Fruit fly (Drosophila melanogaster): ENCODE data around the gene psidin.

The psidin gene

dm6 chr3R:20035887-20036286 is 14.4 kb downstream of the psidin start, which contains the start of gene Regnase-1 (continued):
- peak; percentile 73 for TF ChIP-seq CG4820 (GFP tag; optimal IDR thresholded peaks at IDR 0.05)
- peak; percentile 98 for TF ChIP-seq CG13287 (GFP tag; IDR thresholded peaks at IDR 0.05; ENCODE audit: partially characterized antibody)
- peak; percentile 78 for TF ChIP-seq Sox102F (GFP tag; optimal IDR thresholded peaks at IDR 0.05)
- peak; percentile 85 for TF ChIP-seq CG7372 (GFP tag; IDR thresholded peaks at IDR 0.05)
- TF ChIP-seq CG13775 (GFP tag; optimal IDR thresholded peaks at IDR 0.05): peak; percentile 95
- TF ChIP-seq cg (GFP tag; optimal IDR thresholded peaks at IDR 0.05): no peak
- peak; percentile 89 for TF ChIP-seq CG6683 (GFP tag; optimal IDR thresholded peaks at IDR 0.05)
- peak; percentile 95 for TF ChIP-seq CG7963 (GFP tag; IDR thresholded peaks at IDR 0.05; ENCODE audit: partially characterized antibody)
- peak; percentile 83 for TF ChIP-seq B-H1 (GFP tag; IDR thresholded peaks at IDR 0.05)
- TF ChIP-seq chif (GFP tag; optimal IDR thresholded peaks at IDR 0.05): peak; percentile 80 to 93
- TF ChIP-seq Myb (GFP tag; optimal IDR thresholded peaks at IDR 0.05): peak; percentile 77
- peak; percentile 92 for TF ChIP-seq CG15011 (GFP tag; optimal IDR thresholded peaks at IDR 0.05)
- TF ChIP-seq grn (GFP tag; optimal IDR thresholded peaks at IDR 0.05): peak; percentile 77
- TF ChIP-seq Ssrp (tag; optimal IDR thresholded peaks at IDR 0.05): peak; percentile 65
- peak; percentile 84; the same call in 1 of the 2 replicates for TF ChIP-seq CG11085 (GFP tag; IDR thresholded peaks at IDR 0.05)
- no peak for TF ChIP-seq Tbp (GFP tag; optimal IDR thresholded peaks at IDR 0.05)
- TF ChIP-seq ewg (GFP tag; optimal IDR thresholded peaks at IDR 0.05): peak; percentile 82
- TF ChIP-seq Ada2b (GFP tag; IDR thresholded peaks at IDR 0.05): peak; percentile 71
- TF ChIP-seq Asciz (GFP tag; optimal IDR thresholded peaks at IDR 0.05): peak; percentile 95
- peak; percentile 98 for TF ChIP-seq CG7987 (GFP tag; optimal IDR thresholded peaks at IDR 0.05)
- TF ChIP-seq H2.0 (GFP tag; IDR thresholded peaks at IDR 0.05): peak; percentile 87
- TF ChIP-seq C15 (GFP tag; IDR thresholded peaks at IDR 0.05): peak; percentile 75; the same call in 2 of the 3 replicates
- peak; percentile 94 for TF ChIP-seq CG4328 (GFP tag; optimal IDR thresholded peaks at IDR 0.05)
- TF ChIP-seq rib (GFP tag; IDR thresholded peaks at IDR 0.05): peak; percentile 50; the same call in 1 of the 2 replicates
- TF ChIP-seq Aef1 (GFP tag; IDR thresholded peaks at IDR 0.05): peak; percentile 68; the same call in 2 of the 3 replicates
- peak; percentile 80 for TF ChIP-seq CG1024 (GFP tag; IDR thresholded peaks at IDR 0.05)
- peak; percentile 98 for TF ChIP-seq E2f2 (GFP tag; IDR thresholded peaks at IDR 0.05)
- TF ChIP-seq cas (GFP tag; IDR thresholded peaks at IDR 0.05): peak; percentile 75
- TF ChIP-seq CG8478 (optimal IDR thresholded peaks at IDR 0.05): no peak
- TF ChIP-seq nerfin-2 (GFP tag; IDR thresholded peaks at IDR 0.05; ENCODE audit: partially characterized antibody): peak; percentile 89
- peak; percentile 85 for TF ChIP-seq Bteb2 (GFP tag; optimal IDR thresholded peaks at IDR 0.05)
- TF ChIP-seq Stat92E (GFP tag; optimal IDR thresholded peaks at IDR 0.05): no peak
- peak; percentile 65; the same call in 2 of the 3 replicates for TF ChIP-seq CG14050 (GFP tag; IDR thresholded peaks at IDR 0.05)
- peak; percentile 95 for TF ChIP-seq BtbVII (GFP tag; optimal IDR thresholded peaks at IDR 0.05)
- peak; percentile 99 for TF ChIP-seq stwl (tag; optimal IDR thresholded peaks at IDR 0.05)
- TF ChIP-seq esg (GFP tag; conservative IDR thresholded peaks at IDR 0.05): 0 out of 2 replicates have a peak, but pooled peaks have one; percentile 15
- TF ChIP-seq sna (GFP tag; IDR thresholded peaks at IDR 0.05; ENCODE audit: partially characterized antibody): peak; percentile 95
- peak; percentile 92 for TF ChIP-seq Sox100B (GFP tag; optimal IDR thresholded peaks at IDR 0.05)
- TF ChIP-seq inv (GFP tag; IDR thresholded peaks at IDR 0.05; ENCODE audit: partially characterized antibody): peak; percentile 92
- TF ChIP-seq gce (GFP tag; IDR thresholded peaks at IDR 0.05): peak; percentile 95
- peak; percentile 82 for TF ChIP-seq CG10959 (GFP tag; IDR thresholded peaks at IDR 0.05)
- no peak for TF ChIP-seq CG7357 (GFP tag; IDR thresholded peaks at IDR 0.05)
- peak; percentile 93 for TF ChIP-seq Doc3 (GFP tag; IDR thresholded peaks at IDR 0.05; ENCODE audit: partially characterized antibody)
- TF ChIP-seq CG11456 (GFP tag; IDR thresholded peaks at IDR 0.05): peak; percentile 90
- no peak for TF ChIP-seq CG15073 (GFP tag; optimal IDR thresholded peaks at IDR 0.05)
- peak; percentile 92 for TF ChIP-seq Dbx (GFP tag; IDR thresholded peaks at IDR 0.05)
- TF ChIP-seq Hr78 (GFP tag; optimal IDR thresholded peaks at IDR 0.05): no peak
- TF ChIP-seq Xrp1 (GFP tag; IDR thresholded peaks at IDR 0.05): peak; percentile 68
- TF ChIP-seq CG2202 (tag; optimal IDR thresholded peaks at IDR 0.05): peak; percentile 93
- TF ChIP-seq TFAM (GFP tag; optimal IDR thresholded peaks at IDR 0.05): peak; percentile 89

All from whole organism, embryonic.